Fruit fly (Drosophila melanogaster): ENCODE measurements around the gene Pglym78.
A peak's percentile ranks its signal among the peaks of the same experiment; 100 is the strongest.

The Pglym78 gene

dm6 chr3R:29138961-29139527 lies 9.0 kb upstream of the Pglym78 start:
- peak; percentile 6; the same call in 1 of the 3 replicates for TF ChIP-seq fd96Ca (GFP tag; IDR thresholded peaks at IDR 0.05)
- TF ChIP-seq CG4496 (GFP tag; IDR thresholded peaks at IDR 0.05) = no peak

- no peak for TF ChIP-seq Snoo (tag; optimal IDR thresholded peaks at IDR 0.05)
- no peak for TF ChIP-seq D1 (tag; optimal IDR thresholded peaks at IDR 0.05)
- TF ChIP-seq CG4496 (GFP tag; IDR thresholded peaks at IDR 0.05) = no peak
- TF ChIP-seq gl (tag; optimal IDR thresholded peaks at IDR 0.05) = peak; percentile 19
- peak; percentile 1 for TF ChIP-seq CG8301 (tag; optimal IDR thresholded peaks at IDR 0.05)
- no peak for TF ChIP-seq CG32121 (GFP tag; IDR thresholded peaks at IDR 0.05)
- TF ChIP-seq CG8159 (tag; optimal IDR thresholded peaks at IDR 0.05) = peak; percentile 69
- peak; percentile 37 for TF ChIP-seq EcR (GFP tag; optimal IDR thresholded peaks at IDR 0.05)
- no peak for TF ChIP-seq Pif1A (GFP tag; optimal IDR thresholded peaks at IDR 0.05)
- 0 out of 3 replicates have a peak, but pooled peaks have one; percentile 5 for TF ChIP-seq fd96Ca (GFP tag; IDR thresholded peaks at IDR 0.05)
- TF ChIP-seq CG17806 (tag; optimal IDR thresholded peaks at IDR 0.05) = peak; percentile 51
- no peak for TF ChIP-seq Pif1B (GFP tag; optimal IDR thresholded peaks at IDR 0.05)
- no peak for TF ChIP-seq CG34367 (tag; optimal IDR thresholded peaks at IDR 0.05)
Observed at dm6 chr3R:29139767-29140755, 8.0 kb upstream of the Pglym78 start.

dm6 chr3R:29146710-29147109 lies 1.3 kb upstream of the Pglym78 start, which contains the start of gene CG14511:
Gene CG14511 (minus strand): TSS chr3R:29146893.
- peak; percentile 40; the same call in 1 of the 2 replicates for TF ChIP-seq CG12605 (GFP tag; IDR thresholded peaks at IDR 0.05)
- TF ChIP-seq CG8159 (tag; optimal IDR thresholded peaks at IDR 0.05) = no peak

dm6 chr3R:29151621-29152092 lies 3.6 kb downstream of the Pglym78 start, which contains the start of gene eIF2D:
Gene eIF2D (minus strand): TSS chr3R:29151794.
- peak; percentile 73 for TF ChIP-seq Ets98B (GFP tag; IDR thresholded peaks at IDR 0.05)
- TF ChIP-seq CG9948 (tag; optimal IDR thresholded peaks at IDR 0.05) = peak; percentile 20
- TF ChIP-seq CG32121 (GFP tag; IDR thresholded peaks at IDR 0.05) = peak; percentile 50
- peak; percentile 66 for TF ChIP-seq CG12605 (GFP tag; IDR thresholded peaks at IDR 0.05)
- TF ChIP-seq CG4496 (GFP tag; IDR thresholded peaks at IDR 0.05) = peak; percentile 68; the same call in 2 of the 3 replicates
- peak; percentile 61 for TF ChIP-seq CG8301 (tag; optimal IDR thresholded peaks at IDR 0.05)
- peak; percentile 52; the same call in 1 of the 3 replicates for TF ChIP-seq fd96Ca (GFP tag; IDR thresholded peaks at IDR 0.05)
- no peak for TF ChIP-seq gl (tag; optimal IDR thresholded peaks at IDR 0.05)
- TF ChIP-seq rn (GFP tag; IDR thresholded peaks at IDR 0.05) = no peak
- TF ChIP-seq CG14655 (GFP tag; optimal IDR thresholded peaks at IDR 0.05) = no peak
- TF ChIP-seq D1 (tag; optimal IDR thresholded peaks at IDR 0.05) = no peak
- TF ChIP-seq CG17806 (tag; optimal IDR thresholded peaks at IDR 0.05) = peak; percentile 49
- peak; percentile 42 for TF ChIP-seq CG15710 (tag; optimal IDR thresholded peaks at IDR 0.05)
- no peak for TF ChIP-seq EcR (GFP tag; optimal IDR thresholded peaks at IDR 0.05)
- TF ChIP-seq CG8159 (tag; optimal IDR thresholded peaks at IDR 0.05) = peak; percentile 59
- TF ChIP-seq Snoo (tag; optimal IDR thresholded peaks at IDR 0.05) = peak; percentile 49
- peak; percentile 28 for TF ChIP-seq CG34367 (tag; optimal IDR thresholded peaks at IDR 0.05)
- TF ChIP-seq CG13204 (GFP tag; optimal IDR thresholded peaks at IDR 0.05) = no peak
- no peak for TF ChIP-seq CG10348 (GFP tag; IDR thresholded peaks at IDR 0.05)
- TF ChIP-seq Pif1A (GFP tag; optimal IDR thresholded peaks at IDR 0.05) = no peak
- no peak for TF ChIP-seq Pif1B (GFP tag; optimal IDR thresholded peaks at IDR 0.05)

- peak; percentile 23 for TF ChIP-seq Snoo (tag; optimal IDR thresholded peaks at IDR 0.05)
- no peak for TF ChIP-seq Pif1B (GFP tag; optimal IDR thresholded peaks at IDR 0.05)
- peak; percentile 24 for TF ChIP-seq CG8159 (tag; optimal IDR thresholded peaks at IDR 0.05)
- no peak for TF ChIP-seq CG4496 (GFP tag; IDR thresholded peaks at IDR 0.05)
- peak; percentile 28 for TF ChIP-seq CG15710 (tag; optimal IDR thresholded peaks at IDR 0.05)
- TF ChIP-seq EcR (GFP tag; optimal IDR thresholded peaks at IDR 0.05) = no peak
- TF ChIP-seq CG8301 (tag; optimal IDR thresholded peaks at IDR 0.05) = no peak
Observed at dm6 chr3R:29153197-29153644, 5.2 kb downstream of the Pglym78 start, which contains the start of the genes Slbp and Rpn2. Gene Slbp (minus strand): TSS chr3R:29153266. Gene Rpn2 (plus strand): TSS chr3R:29153524.

All from whole organism, pupa.